Fruit fly (Drosophila melanogaster) whole organism, embryonic: ENCODE results near the gene Ant2.
A peak's percentile ranks its signal among the peaks of the same experiment; 100 is the strongest.

ENCODE experiments used
- Adf1 ChIP-seq: fragments of 200-800 bp; sonication (Bioruptor generic); IDR thresholded peaks from 2 replicates; pipeline ENCODE4 v1.3.6; 2022; ENCODE audit warnings: missing biosample characterization, missing genetic modification characterization
- Asciz ChIP-seq: fragments of 200-800 bp; sonication (Bioruptor generic); optimal IDR thresholded peaks from 2 replicates; lab custom pipeline; 2017; ENCODE audit warnings: missing biosample characterization, mild to moderate bottlenecking, missing genetic modification characterization, missing genetic modification reagents
- Atf-2 ChIP-seq: fragments of 200-800 bp; sonication (Bioruptor generic); optimal IDR thresholded peaks from 2 replicates; lab custom pipeline; 2016; ENCODE audit warnings: missing biosample characterization, missing genetic modification characterization
- Atf6 ChIP-seq: fragments of 200-800 bp; sonication (Bioruptor generic); IDR thresholded peaks from 2 replicates; pipeline ENCODE4 v1.3.6; 2022; ENCODE audit warnings: missing biosample characterization, missing genetic modification characterization
- Bgb ChIP-seq: fragments of 200-800 bp; sonication (Bioruptor generic); IDR thresholded peaks from 2 replicates; pipeline ENCODE4 v1.3.6; 2022; ENCODE audit warnings: missing biosample characterization, missing genetic modification characterization; ENCODE audit not compliant: partially characterized antibody
- CG13894 ChIP-seq: fragments of 200-800 bp; sonication (Bioruptor generic); optimal IDR thresholded peaks from 3 replicates; lab custom pipeline; 2018; ENCODE audit warnings: missing biosample characterization, mild to moderate bottlenecking, missing genetic modification characterization, moderate library complexity
- CG15011 ChIP-seq: fragments of 200-800 bp; sonication (Bioruptor generic); optimal IDR thresholded peaks from 3 replicates; lab custom pipeline; 2018; ENCODE audit warnings: missing biosample characterization, mild to moderate bottlenecking, missing genetic modification characterization
- CG1529 ChIP-seq: fragments of 200-800 bp; sonication (Bioruptor generic); optimal IDR thresholded peaks from 3 replicates; lab custom pipeline; 2018; ENCODE audit warnings: missing biosample characterization, missing genetic modification characterization
- CG15696 ChIP-seq: fragments of 200-800 bp; sonication (Bioruptor generic); optimal IDR thresholded peaks from 2 replicates; lab custom pipeline; 2019; ENCODE audit warnings: missing biosample characterization, mild to moderate bottlenecking, missing genetic modification characterization, moderate library complexity
- CG16813 ChIP-seq: fragments of 200-800 bp; sonication (Bioruptor generic); IDR thresholded peaks from 3 replicates; pipeline ENCODE4 v1.3.6; 2022; ENCODE audit warnings: missing biosample characterization, missing genetic modification characterization; ENCODE audit not compliant: partially characterized antibody
- CG18262 ChIP-seq: fragments of 200-800 bp; optimal IDR thresholded peaks from 3 replicates; lab custom pipeline; 2019; ENCODE audit warnings: missing biosample characterization, mild to moderate bottlenecking, missing genetic modification characterization, moderate library complexity
- CG1832 ChIP-seq: fragments of 200-800 bp; sonication (Bioruptor generic); optimal IDR thresholded peaks from 2 replicates; lab custom pipeline; 2017; ENCODE audit warnings: missing biosample characterization, mild to moderate bottlenecking, missing genetic modification characterization, inconsistent platforms
- CG2116 ChIP-seq: fragments of 200-800 bp; sonication (Bioruptor generic); optimal IDR thresholded peaks from 3 replicates; lab custom pipeline; 2018; ENCODE audit warnings: missing biosample characterization, mild to moderate bottlenecking, missing genetic modification characterization
- CG31388 ChIP-seq: fragments of 200-800 bp; sonication (Bioruptor generic); optimal IDR thresholded peaks from 2 replicates; lab custom pipeline; 2016; ENCODE audit warnings: missing biosample characterization, missing genetic modification characterization
- CG3163 ChIP-seq: fragments of 200-800 bp; sonication (Bioruptor generic); optimal IDR thresholded peaks from 3 replicates; lab custom pipeline; 2016; ENCODE audit warnings: missing biosample characterization, missing genetic modification characterization
- CG34376 ChIP-seq: fragments of 200-800 bp; sonication (Bioruptor generic); optimal IDR thresholded peaks from 2 replicates; lab custom pipeline; 2018; ENCODE audit warnings: missing biosample characterization, mild to moderate bottlenecking, missing genetic modification characterization
- CG5245 ChIP-seq: fragments of 200-800 bp; sonication (Bioruptor generic); optimal IDR thresholded peaks from 3 replicates; lab custom pipeline; 2016; ENCODE audit warnings: missing biosample characterization, missing genetic modification characterization
- CG5953 ChIP-seq: fragments of 200-800 bp; sonication (Bioruptor generic); IDR thresholded peaks from 2 replicates; pipeline ENCODE4 v1.3.6; 2022; ENCODE audit warnings: missing biosample characterization, missing genetic modification characterization
- CG8281 ChIP-seq: fragments of 200-800 bp; sonication (Bioruptor generic); optimal IDR thresholded peaks from 2 replicates; lab custom pipeline; 2018; ENCODE audit warnings: missing biosample characterization, mild to moderate bottlenecking, missing genetic modification characterization, moderate library complexity
- Mrtf ChIP-seq: fragments of 200-800 bp; sonication (Bioruptor generic); IDR thresholded peaks from 3 replicates; pipeline ENCODE4 v1.3.6; 2022; ENCODE audit warnings: missing biosample characterization, missing genetic modification characterization
- NK7.1 ChIP-seq: fragments of 200-800 bp; sonication (Bioruptor generic); optimal IDR thresholded peaks from 3 replicates; lab custom pipeline; 2016; ENCODE audit warnings: missing biosample characterization, missing genetic modification characterization
- Oli ChIP-seq: fragments of 200-800 bp; sonication (Bioruptor generic); optimal IDR thresholded peaks from 2 replicates; lab custom pipeline; 2018; ENCODE audit warnings: missing biosample characterization, mild to moderate bottlenecking, missing genetic modification characterization, moderate library complexity
- Sin3A ChIP-seq: fragments of >200 bp; optimal IDR thresholded peaks from 2 replicates; lab custom pipeline; 2018
- Sox100B ChIP-seq: fragments of 200-800 bp; sonication (Bioruptor generic); optimal IDR thresholded peaks from 3 replicates; lab custom pipeline; 2018; ENCODE audit warnings: missing biosample characterization, mild to moderate bottlenecking, missing genetic modification characterization
- Trl ChIP-seq, 3 experiments: fragments of >200 bp in 2 of 3; fragments of 200-800 bp in 1 of 3; sonication (Bioruptor generic) in 1 of 3; optimal IDR thresholded peaks; 2 replicates in 1 of 3; 3 replicates in 2 of 3; lab custom pipeline; 2016 to 2017; ENCODE audit warnings: missing biosample characterization in 1 of 3, missing genetic modification characterization in 1 of 3
- ato ChIP-seq: fragments of 200-800 bp; sonication (Bioruptor generic); IDR thresholded peaks from 2 replicates; pipeline ENCODE4 v1.3.6; 2022; ENCODE audit warnings: missing biosample characterization, missing genetic modification characterization; ENCODE audit not compliant: partially characterized antibody
- caup ChIP-seq: fragments of 200-800 bp; sonication (Bioruptor generic); optimal IDR thresholded peaks from 3 replicates; lab custom pipeline; 2017; ENCODE audit warnings: missing biosample characterization, mild to moderate bottlenecking, missing genetic modification characterization, moderate library complexity; ENCODE audit not compliant: severe bottlenecking
- cg ChIP-seq: fragments of 200-800 bp; sonication (Bioruptor generic); optimal IDR thresholded peaks from 3 replicates; lab custom pipeline; 2019; ENCODE audit warnings: missing biosample characterization, mild to moderate bottlenecking, missing genetic modification characterization, moderate library complexity
- chif ChIP-seq, 2 experiments: fragments of 200-800 bp; sonication (Bioruptor generic); optimal IDR thresholded peaks; 3 replicates each; lab custom pipeline; 2016; ENCODE audit warnings: missing biosample characterization in 2 of 2, missing genetic modification characterization in 2 of 2
- chm ChIP-seq: fragments of 200-800 bp; sonication (Bioruptor generic); IDR thresholded peaks from 2 replicates; pipeline ENCODE4 v1.3.6; 2022; ENCODE audit warnings: missing biosample characterization, missing genetic modification characterization
- esg ChIP-seq: fragments of 200-800 bp; sonication (Bioruptor generic); conservative IDR thresholded peaks from 2 replicates; pipeline ENCODE4 v1.3.6; 2022; ENCODE audit warnings: missing biosample characterization, missing genetic modification characterization
- ewg ChIP-seq: fragments of 200-800 bp; sonication (Bioruptor generic); optimal IDR thresholded peaks from 3 replicates; lab custom pipeline; 2017; ENCODE audit warnings: mild to moderate bottlenecking, missing biosample characterization, missing genetic modification reagents, missing genetic modification characterization
- gro ChIP-seq: fragments of 200-800 bp; sonication (Bioruptor generic); optimal IDR thresholded peaks from 2 replicates; lab custom pipeline; 2016; ENCODE audit warnings: missing biosample characterization, missing genetic modification characterization
- h ChIP-seq: fragments of >200 bp; optimal IDR thresholded peaks from 2 replicates; lab custom pipeline; 2017
- org-1 ChIP-seq: fragments of 200-800 bp; sonication (Bioruptor generic); optimal IDR thresholded peaks from 2 replicates; lab custom pipeline; 2017; ENCODE audit warnings: missing biosample characterization, missing genetic modification characterization
- pho ChIP-seq: fragments of 200-800 bp; sonication (Bioruptor generic); optimal IDR thresholded peaks from 2 replicates; lab custom pipeline; 2016; ENCODE audit warnings: missing biosample characterization, missing genetic modification characterization
- pita ChIP-seq: fragments of 200-800 bp; sonication (Bioruptor generic); optimal IDR thresholded peaks from 2 replicates; lab custom pipeline; 2017; ENCODE audit warnings: missing biosample characterization, mild to moderate bottlenecking, missing genetic modification characterization
- pros ChIP-seq: fragments of 200-800 bp; sonication (Bioruptor generic); optimal IDR thresholded peaks from 3 replicates; lab custom pipeline; 2019; ENCODE audit warnings: missing biosample characterization, mild to moderate bottlenecking, missing genetic modification characterization, moderate library complexity
- pum ChIP-seq: fragments of 200-800 bp; sonication (Bioruptor generic); optimal IDR thresholded peaks from 2 replicates; lab custom pipeline; 2016; ENCODE audit warnings: missing biosample characterization, missing genetic modification characterization
- ro ChIP-seq: fragments of 200-800 bp; sonication (Bioruptor generic); IDR thresholded peaks from 2 replicates; pipeline ENCODE4 v1.3.6; 2022; ENCODE audit warnings: missing biosample characterization, missing genetic modification characterization
- sd ChIP-seq: fragments of 200-800 bp; sonication (Bioruptor generic); optimal IDR thresholded peaks from 3 replicates; lab custom pipeline; 2018; ENCODE audit warnings: missing biosample characterization, mild to moderate bottlenecking, missing genetic modification characterization, moderate library complexity
- slbo ChIP-seq: fragments of 200-800 bp; sonication (Bioruptor generic); IDR thresholded peaks from 2 replicates; pipeline ENCODE4 v1.3.6; 2022; ENCODE audit warnings: missing biosample characterization, missing genetic modification characterization
- sqz ChIP-seq: fragments of 200-800 bp; sonication (Bioruptor generic); optimal IDR thresholded peaks from 3 replicates; lab custom pipeline; 2018; ENCODE audit warnings: missing biosample characterization, mild to moderate bottlenecking, missing genetic modification characterization
- stwl ChIP-seq: fragments of 200-800 bp; sonication (Bioruptor generic); optimal IDR thresholded peaks from 3 replicates; lab custom pipeline; 2018; ENCODE audit warnings: missing biosample characterization, mild to moderate bottlenecking, missing genetic modification characterization, moderate library complexity
- unc-4 ChIP-seq: fragments of 200-800 bp; sonication (Bioruptor generic); IDR thresholded peaks from 2 replicates; pipeline ENCODE4 v1.3.6; 2022; ENCODE audit warnings: missing biosample characterization, missing genetic modification characterization; ENCODE audit not compliant: partially characterized antibody
- vnd ChIP-seq: fragments of 200-800 bp; sonication (Bioruptor generic); IDR thresholded peaks from 3 replicates; pipeline ENCODE4 v1.3.6; 2022; ENCODE audit warnings: missing biosample characterization, missing genetic modification characterization; ENCODE audit not compliant: partially characterized antibody
- wor ChIP-seq: fragments of 200-800 bp; sonication (Bioruptor generic); IDR thresholded peaks from 2 replicates; pipeline ENCODE4 v1.3.6; 2022; ENCODE audit warnings: missing biosample characterization, missing genetic modification characterization
- zf30C ChIP-seq: fragments of 200-800 bp; sonication (Bioruptor generic); optimal IDR thresholded peaks from 3 replicates; lab custom pipeline; 2018; ENCODE audit warnings: missing biosample characterization, mild to moderate bottlenecking, missing genetic modification characterization

Gene Ant2

DNA sequence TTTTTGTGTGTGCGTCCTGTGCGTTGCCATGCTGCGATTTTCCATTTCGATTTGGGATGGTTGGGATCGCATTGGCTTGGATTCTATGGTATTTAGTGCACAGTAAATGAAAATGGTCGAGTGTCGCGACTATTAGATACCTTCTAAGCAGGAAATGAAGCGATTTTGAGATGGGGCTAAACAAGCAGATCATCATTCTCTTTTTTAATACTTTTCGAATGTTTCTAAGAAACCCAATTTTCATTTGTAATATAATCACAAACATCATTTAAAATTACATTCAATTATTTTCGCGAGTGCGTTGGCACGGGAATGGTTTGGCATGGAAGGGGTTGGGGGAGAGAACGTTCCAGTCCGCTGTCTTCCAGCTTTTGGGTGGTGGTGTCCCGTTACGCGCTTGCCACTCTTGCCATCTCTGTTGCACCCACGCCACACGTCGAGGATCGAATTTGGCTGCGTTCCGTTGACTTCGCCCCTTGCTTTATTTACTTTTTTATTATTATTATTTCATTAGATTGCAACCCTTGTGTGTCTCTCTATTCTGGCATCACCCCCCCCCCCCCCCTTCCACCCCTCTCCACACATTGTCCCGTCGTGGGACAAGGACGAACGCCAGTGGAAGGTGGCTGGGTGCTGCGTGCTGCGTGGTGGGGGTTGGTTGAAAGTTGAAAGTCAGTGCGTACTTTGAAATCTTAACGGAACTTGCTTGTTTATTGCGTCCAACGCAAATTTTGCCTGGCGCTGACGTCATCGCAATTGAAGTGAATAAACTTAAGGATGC, 38.8 kb upstream of the Ant2 start (continued):
- no peak for TF ChIP-seq Bgb (GFP tag; lab: Robert Waterston, UW)
- TF ChIP-seq caup (GFP tag; lab: Kevin White, UChicago) = no peak
- TF ChIP-seq stwl (tag; lab: Kevin White, UChicago) = no peak
- peak; percentile 5 for TF ChIP-seq Sox100B (GFP tag; lab: Kevin White, UChicago)
- TF ChIP-seq CG1529 = no peak
- no peak for TF ChIP-seq slbo (GFP tag; lab: Robert Waterston, UW)
- TF ChIP-seq CG18262 (tag; lab: Kevin White, UChicago) = peak; percentile 71
- TF ChIP-seq, all 482 proteins: peak for 137

DNA sequence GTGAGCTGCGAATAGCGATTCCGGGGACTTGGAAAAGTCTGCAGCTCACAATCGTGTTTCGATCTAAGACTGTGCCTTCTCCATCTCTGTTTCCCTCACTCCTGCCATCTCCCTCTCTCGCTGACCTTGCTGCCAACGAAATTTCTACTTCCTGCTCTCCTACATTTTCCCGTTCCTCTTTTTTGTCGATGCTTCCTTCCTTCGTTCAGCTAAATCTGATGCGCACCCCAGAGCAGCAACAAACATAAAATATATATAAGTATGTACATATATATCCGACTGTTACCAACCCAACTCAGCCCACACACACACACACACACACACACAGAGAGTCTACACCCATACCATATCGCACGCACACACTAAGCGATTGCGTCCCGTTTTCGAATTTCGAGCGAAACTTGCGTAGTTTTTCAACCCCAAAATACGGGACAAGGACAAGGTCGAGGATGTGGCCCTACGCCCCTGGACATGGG, 37.6 kb upstream of the Ant2 start, which contains the start of gene Imp:
TSS of gene Imp (minus strand) at position 51 of the 476 bp plus-strand sequence.
- TF ChIP-seq chif (GFP tag; optimal IDR thresholded peaks at IDR 0.05; lab: Kevin White, UChicago) (no peak), org-1 (GFP tag; lab: Kevin White, UChicago) (no peak), pita (no peak), gro (GFP tag; lab: Kevin White, UChicago) (no peak), ro (GFP tag; lab: Robert Waterston, UW) (no peak), CG1832 (GFP tag; lab: Kevin White, UChicago) (peak; percentile 48), Atf6 (no peak), CG16813 (GFP tag; lab: Robert Waterston, UW) (no peak), CG8281 (no peak), cg (GFP tag; lab: Kevin White, UChicago) (peak; percentile 69), vnd (GFP tag; lab: Robert Waterston, UW) (no peak), CG5245 (no peak), CG15011 (GFP tag; lab: Kevin White, UChicago) (no peak), Asciz (GFP tag; lab: Kevin White, UChicago) (no peak), CG15696 (tag; lab: Kevin White, UChicago) (no peak), pum (GFP tag; lab: Kevin White, UChicago) (no peak), h (lab: Kevin White, UChicago) (no peak), CG2116 (no peak), NK7.1 (GFP tag; lab: Kevin White, UChicago) (no peak), chm (GFP tag; lab: Robert Waterston, UW) (no peak), wor (GFP tag; lab: Robert Waterston, UW) (no peak), Trl (optimal IDR thresholded peaks at IDR 0.05; lab: Kevin White, UChicago) (no peak), Trl (GFP tag; optimal IDR thresholded peaks at IDR 0.05; lab: Kevin White, UChicago) (no peak), CG3163 (no peak), CG5953 (GFP tag; lab: Robert Waterston, UW) (no peak), pho (no peak), ato (GFP tag; lab: Robert Waterston, UW) (no peak), sqz (no peak), Mrtf (GFP tag; lab: Robert Waterston, UW) (no peak), ewg (GFP tag; lab: Kevin White, UChicago) (no peak), esg (GFP tag; lab: Robert Waterston, UW) (no peak), Adf1 (GFP tag; lab: Robert Waterston, UW) (peak; percentile 10; the same call in 1 of the 2 replicates), zf30C (GFP tag; lab: Kevin White, UChicago) (no peak), pros (GFP tag; lab: Kevin White, UChicago) (peak; percentile 74), unc-4 (GFP tag; lab: Robert Waterston, UW) (no peak), CG34376 (no peak), CG13894 (tag; lab: Kevin White, UChicago) (peak; percentile 90), Oli (no peak), Atf-2 (GFP tag; lab: Kevin White, UChicago) (no peak), sd (no peak), Sin3A (lab: Kevin White, UChicago) (no peak), CG31388 (no peak)
